Fruit fly (Drosophila melanogaster): ENCODE measurements around the gene mamo.

DNA sequence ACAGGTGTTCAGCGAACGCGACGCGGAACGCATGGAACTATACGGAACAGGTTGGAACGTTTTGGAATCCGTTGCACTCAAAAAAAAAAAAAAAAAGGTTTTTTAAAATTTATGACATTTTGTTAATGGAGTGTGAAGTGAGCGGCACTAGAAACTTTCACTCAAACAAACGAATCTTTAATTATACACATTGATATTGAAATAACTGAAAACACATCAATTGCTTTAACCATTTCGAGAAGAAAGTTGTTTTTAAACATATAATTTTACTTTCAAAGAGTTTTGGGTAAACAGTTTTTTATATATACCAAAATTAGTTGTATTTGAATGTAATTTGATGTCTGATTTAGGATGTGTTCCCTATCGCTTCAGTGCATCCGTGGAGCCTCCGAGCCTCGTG lies 79.1 kb downstream of the mamo start:
- TF ChIP-seq CG8478 (optimal IDR thresholded peaks at IDR 0.05), result no peak
- TF ChIP-seq CTCF (optimal IDR thresholded peaks at IDR 0.05), result no peak
